Fruit fly (Drosophila melanogaster) whole organism: ENCODE data around the gene nuf.

ENCODE experiments used
- CG8478 ChIP-seq: fragments of >200 bp; optimal IDR thresholded peaks from 2 replicates; lab custom pipeline; 2018; ENCODE audit warnings: inconsistent platforms
- Dll ChIP-seq: fragments of >200 bp; optimal IDR thresholded peaks from 2 replicates; lab custom pipeline; 2017
- EcR ChIP-seq, 2 experiments: fragments of >200 bp; optimal IDR thresholded peaks; 2 replicates each; lab custom pipeline; 2017; ENCODE audit warnings: missing biosample characterization in 2 of 2, missing genetic modification characterization in 2 of 2, missing genetic modification reagents in 2 of 2
- pan ChIP-seq: fragments of >200 bp; optimal IDR thresholded peaks from 2 replicates; lab custom pipeline; 2017
- psq ChIP-seq: fragments of >200 bp; optimal IDR thresholded peaks from 2 replicates; lab custom pipeline; 2017
- usp ChIP-seq: fragments of >200 bp; optimal IDR thresholded peaks from 2 replicates; lab custom pipeline; 2017; ENCODE audit warnings: missing biosample characterization, missing genetic modification characterization, mixed read lengths

The nuf gene

DNA sequence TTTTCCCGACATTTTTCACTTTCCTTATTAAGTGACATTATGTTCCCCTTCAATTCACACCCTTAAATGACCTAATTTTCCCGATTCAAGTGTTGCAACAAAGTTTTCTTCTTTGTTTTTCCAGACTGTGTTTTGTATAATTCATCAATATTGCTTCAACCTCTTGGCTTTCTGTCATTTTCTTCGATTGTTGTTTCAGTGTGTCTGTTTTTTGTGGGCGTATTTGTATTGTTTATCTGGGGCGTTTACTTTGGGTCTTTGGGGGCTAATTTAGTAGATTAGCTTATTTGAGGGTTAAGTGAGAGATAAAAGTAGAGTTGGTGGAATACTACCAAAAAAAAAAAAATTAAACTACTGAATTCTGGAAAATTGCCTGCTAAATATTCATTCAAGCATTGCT lies 5.0 kb downstream of the nuf start:
- no peak for TF ChIP-seq CG8478 (lab: Kevin White, UChicago)
- no peak for TF ChIP-seq psq (lab: Kevin White, UChicago)
- no peak for TF ChIP-seq Dll (lab: Kevin White, UChicago)
- no peak for TF ChIP-seq pan

DNA sequence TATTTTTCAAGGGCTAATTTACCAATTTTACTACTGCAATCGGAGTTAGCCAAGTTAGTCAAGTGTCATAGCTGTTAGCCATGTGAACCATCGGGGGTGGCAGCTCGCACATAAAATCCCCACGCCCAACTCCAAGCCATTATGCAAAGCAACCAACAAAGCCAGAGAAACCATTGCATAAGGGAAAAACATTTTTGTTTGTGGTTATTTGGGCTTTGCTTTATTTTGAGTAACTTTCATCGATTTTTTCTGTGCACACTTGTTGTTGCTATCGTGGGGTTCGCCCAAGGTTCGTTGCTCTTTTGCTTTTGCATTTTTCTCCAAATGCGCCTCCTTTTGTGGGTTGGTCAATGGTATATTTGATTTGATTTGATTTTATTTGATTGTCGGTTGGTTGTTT lies 7.5 kb downstream of the nuf start:
- TF ChIP-seq Dll (lab: Kevin White, UChicago): no peak
- no peak for TF ChIP-seq pan
- no peak for TF ChIP-seq CG8478 (lab: Kevin White, UChicago)
- TF ChIP-seq psq (lab: Kevin White, UChicago): no peak
- no peak for TF ChIP-seq EcR (GFP tag; optimal IDR thresholded peaks at IDR 0.05; lab: Kevin White, UChicago)
- TF ChIP-seq usp (GFP tag; lab: Kevin White, UChicago): no peak

DNA sequence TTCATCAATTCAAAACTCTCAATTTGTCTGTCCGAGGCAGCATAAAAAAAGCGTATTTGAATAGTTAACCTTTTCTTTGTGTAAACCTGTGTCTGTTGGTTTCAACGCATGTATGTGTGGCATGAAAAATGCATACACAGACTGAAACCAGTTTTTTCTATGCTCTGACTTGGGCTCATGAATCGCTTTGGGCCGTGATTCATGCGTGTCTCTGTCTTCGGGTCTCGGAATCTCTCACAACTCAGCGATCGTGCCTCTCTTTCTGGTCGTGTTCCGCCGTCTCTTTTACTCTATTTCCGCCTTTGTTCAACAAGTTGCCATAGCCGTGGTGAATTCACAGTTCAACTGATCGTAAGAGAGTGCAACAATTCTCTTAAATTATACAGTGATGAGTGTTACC lies 10.3 kb downstream of the nuf start:
- no peak for TF ChIP-seq psq (lab: Kevin White, UChicago)
- TF ChIP-seq Dll (lab: Kevin White, UChicago): no peak
- no peak for TF ChIP-seq pan
- no peak for TF ChIP-seq usp (GFP tag; lab: Kevin White, UChicago)
- TF ChIP-seq EcR (GFP tag; optimal IDR thresholded peaks at IDR 0.05; lab: Kevin White, UChicago): no peak
- no peak for TF ChIP-seq CG8478 (lab: Kevin White, UChicago)

DNA sequence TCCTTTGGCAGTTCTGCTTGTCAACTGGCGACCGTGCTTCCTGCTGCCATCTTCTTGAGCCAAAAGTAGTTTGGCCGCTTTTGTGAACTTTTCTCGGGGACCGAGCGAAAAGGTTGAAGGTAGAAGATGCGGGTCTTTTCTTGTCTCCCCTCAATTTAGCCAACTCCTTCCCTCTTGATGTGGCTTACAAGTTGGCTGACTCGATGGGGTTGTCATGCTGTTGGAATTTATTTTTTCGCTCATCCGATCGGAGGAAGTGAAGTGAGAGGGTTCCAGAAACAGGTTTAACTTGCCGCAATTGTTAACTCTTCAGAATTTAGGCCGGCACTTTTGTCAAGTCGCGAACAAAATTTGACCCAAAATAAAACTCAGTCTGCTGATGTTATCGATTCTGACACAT lies 11.6 kb downstream of the nuf start:
- TF ChIP-seq pan (no peak), CG8478 (lab: Kevin White, UChicago) (no peak), psq (lab: Kevin White, UChicago) (no peak), Dll (lab: Kevin White, UChicago) (no peak), usp (GFP tag; lab: Kevin White, UChicago) (no peak), EcR (GFP tag; optimal IDR thresholded peaks at IDR 0.05; lab: Kevin White, UChicago) (no peak)

DNA sequence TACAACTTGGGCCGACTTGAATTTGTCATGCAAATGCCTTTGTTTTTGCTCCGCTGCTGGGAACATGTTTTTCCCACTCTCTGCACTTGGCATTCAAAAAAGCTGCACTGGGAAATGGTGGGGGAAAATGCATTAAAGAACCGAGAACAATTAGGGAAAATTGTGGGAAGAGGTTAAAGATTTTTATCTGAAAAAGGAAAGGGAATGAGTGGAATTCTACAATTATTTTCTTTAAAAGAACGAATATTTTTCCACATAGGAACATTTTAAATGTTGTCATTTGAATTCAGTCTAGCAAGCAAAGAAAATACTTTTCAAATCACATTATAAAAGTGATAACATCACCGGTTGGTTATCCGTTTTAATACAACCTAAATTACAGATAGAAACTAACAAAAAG lies 12.4 kb downstream of the nuf start, which contains the start of gene saturn:
Gene saturn (plus strand): TSS at position 301 of the 400 bp plus-strand sequence.
- no peak for TF ChIP-seq pan
- no peak for TF ChIP-seq psq (lab: Kevin White, UChicago)
- TF ChIP-seq Dll (lab: Kevin White, UChicago): no peak
- no peak for TF ChIP-seq EcR (GFP tag; optimal IDR thresholded peaks at IDR 0.05; lab: Kevin White, UChicago)
- no peak for TF ChIP-seq usp (GFP tag; lab: Kevin White, UChicago)
- TF ChIP-seq CG8478 (lab: Kevin White, UChicago): no peak

DNA sequence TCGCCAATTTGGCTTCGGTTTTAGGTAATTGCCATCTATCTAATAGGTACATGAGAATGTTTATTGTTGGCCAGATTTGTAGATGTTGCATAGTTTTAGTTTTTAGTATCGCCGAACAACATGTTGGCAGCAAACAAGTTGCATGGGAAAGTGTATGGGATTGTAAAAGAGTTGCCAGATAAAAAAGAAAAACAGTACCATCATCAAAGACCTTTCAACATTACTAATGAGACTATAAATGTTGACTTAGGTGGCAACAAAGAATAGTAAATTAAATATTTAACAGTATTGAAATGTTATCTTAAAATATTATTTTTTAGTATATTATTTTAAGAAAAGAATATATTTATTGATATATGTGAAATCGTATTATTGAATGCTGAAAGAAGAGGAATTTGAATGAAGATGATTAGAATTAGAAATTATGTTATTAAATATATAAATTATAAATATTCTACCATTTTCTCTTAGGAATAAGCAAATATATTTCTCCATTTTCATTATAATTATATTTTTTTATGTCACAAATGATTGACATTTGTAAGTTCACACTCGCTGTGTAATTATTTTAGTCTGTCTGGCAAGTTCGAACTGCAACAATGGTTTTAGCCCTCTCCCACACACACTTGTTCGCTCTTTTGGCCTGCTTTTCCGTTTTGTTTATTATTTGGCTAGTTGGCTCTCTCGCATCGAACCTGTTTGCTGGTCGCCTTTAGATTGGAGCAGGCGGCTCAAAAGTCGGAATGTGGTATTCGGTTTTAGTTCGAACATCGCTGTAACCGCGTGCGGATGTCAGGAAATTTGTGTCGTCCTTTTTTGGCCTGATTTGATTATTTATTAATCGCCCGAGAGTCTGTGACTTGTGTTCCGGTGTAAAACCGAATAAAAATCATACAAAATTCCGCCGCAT lies 14.2 kb downstream of the nuf start:
- no peak for TF ChIP-seq Dll (lab: Kevin White, UChicago)
- no peak for TF ChIP-seq usp (GFP tag; lab: Kevin White, UChicago)
- no peak for TF ChIP-seq psq (lab: Kevin White, UChicago)
- no peak for TF ChIP-seq EcR (GFP tag; optimal IDR thresholded peaks at IDR 0.05; lab: Kevin White, UChicago)
- no peak for TF ChIP-seq CG8478 (lab: Kevin White, UChicago)
- TF ChIP-seq pan: no peak

DNA sequence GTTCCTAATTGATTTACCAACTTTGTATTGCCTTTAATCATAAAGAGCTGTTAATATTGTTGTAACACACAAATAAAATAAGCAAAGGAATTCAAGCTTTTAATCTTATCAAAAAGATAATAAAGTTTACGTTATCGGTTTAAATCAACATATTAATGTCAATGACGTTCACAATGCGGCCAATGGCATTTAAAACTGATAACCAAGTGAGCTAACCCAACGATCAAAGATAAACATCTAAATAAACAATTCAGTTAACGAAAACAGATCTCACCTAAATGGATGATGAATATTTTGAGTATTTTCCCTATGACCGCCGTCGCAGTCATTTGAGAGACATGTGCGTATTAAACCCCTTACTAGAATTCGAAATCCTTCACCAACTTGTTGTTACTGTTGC lies 16.7 kb downstream of the nuf start:
- TF ChIP-seq usp (GFP tag; lab: Kevin White, UChicago) (no peak), CG8478 (lab: Kevin White, UChicago) (no peak), pan (no peak), psq (lab: Kevin White, UChicago) (no peak), EcR (GFP tag; optimal IDR thresholded peaks at IDR 0.05; lab: Kevin White, UChicago) (no peak), Dll (lab: Kevin White, UChicago) (no peak)

DNA sequence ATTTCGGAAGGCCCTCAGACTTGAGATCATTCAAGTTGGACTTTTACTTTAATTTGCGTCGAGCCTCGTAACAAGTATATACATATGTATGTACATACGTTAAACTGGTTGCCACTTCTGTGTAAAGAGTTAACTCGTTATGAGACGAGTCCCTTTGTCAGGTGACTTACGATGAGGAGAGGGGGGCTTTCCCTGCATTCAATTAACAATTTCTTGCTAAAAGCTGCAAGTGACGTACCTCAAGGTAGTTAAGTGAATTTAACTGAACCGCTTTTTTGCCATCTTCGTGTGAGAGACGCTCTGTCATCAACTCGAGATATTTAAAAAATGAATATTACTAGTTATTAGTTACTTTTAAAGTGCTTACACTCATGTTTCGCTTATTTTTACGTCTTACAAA lies 18.3 kb downstream of the nuf start:
- TF ChIP-seq EcR (GFP tag; optimal IDR thresholded peaks at IDR 0.05; lab: Kevin White, UChicago) (no peak), usp (GFP tag; lab: Kevin White, UChicago) (no peak), CG8478 (lab: Kevin White, UChicago) (no peak), pan (no peak), psq (lab: Kevin White, UChicago) (no peak), Dll (lab: Kevin White, UChicago) (no peak)

DNA sequence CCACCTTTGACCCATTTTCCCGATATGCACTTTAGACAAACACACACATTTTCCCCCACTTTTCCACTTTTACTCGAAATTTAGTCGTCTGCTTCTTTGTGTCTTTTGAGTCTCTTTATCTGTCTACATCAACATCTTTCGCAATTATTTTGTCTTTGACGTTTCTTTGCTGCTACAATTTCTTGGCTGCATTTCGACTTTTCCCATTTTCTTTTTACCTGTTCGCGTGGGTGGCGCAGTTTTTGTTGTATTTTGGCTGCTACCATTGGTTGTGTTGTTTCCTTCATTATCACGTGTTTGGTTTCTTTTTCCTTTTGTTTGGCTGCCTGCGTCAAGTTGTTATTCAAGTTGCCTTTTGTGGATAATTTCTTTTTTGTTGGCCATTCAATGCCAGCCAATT lies 20.9 kb downstream of the nuf start:
- no peak for TF ChIP-seq CG8478 (lab: Kevin White, UChicago)

DNA sequence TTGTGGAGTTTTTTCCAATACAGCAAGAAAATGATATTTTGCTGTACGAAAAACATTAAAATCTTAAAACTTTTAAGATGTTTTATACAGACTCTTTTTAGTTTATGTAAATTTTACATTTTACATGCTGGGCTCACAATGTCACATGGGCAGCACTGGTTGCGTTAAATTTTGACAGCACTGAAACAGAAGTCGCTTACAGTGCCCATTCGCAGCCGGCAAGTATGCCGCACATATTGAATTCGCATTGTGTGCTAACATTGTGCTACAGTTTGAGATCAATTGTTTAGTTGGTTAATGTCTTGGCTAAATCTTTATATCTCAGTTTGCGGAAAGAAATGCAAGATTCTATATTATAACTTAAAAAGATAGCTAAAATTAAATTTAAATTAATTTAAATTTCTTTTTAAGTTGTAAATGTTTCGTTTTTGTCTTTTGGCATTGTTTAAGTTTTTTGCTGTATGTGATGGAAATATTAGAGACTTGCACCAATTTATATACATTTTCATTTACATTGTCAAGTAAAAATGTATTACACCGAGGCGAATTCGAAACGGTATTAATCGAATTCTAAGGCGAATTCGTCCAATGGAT lies 21.7 kb downstream of the nuf start:
- TF ChIP-seq psq (lab: Kevin White, UChicago) (no peak), CG8478 (lab: Kevin White, UChicago) (no peak), EcR (GFP tag; optimal IDR thresholded peaks at IDR 0.05; lab: Kevin White, UChicago) (no peak), usp (GFP tag; lab: Kevin White, UChicago) (no peak), Dll (lab: Kevin White, UChicago) (no peak), pan (no peak)

DNA sequence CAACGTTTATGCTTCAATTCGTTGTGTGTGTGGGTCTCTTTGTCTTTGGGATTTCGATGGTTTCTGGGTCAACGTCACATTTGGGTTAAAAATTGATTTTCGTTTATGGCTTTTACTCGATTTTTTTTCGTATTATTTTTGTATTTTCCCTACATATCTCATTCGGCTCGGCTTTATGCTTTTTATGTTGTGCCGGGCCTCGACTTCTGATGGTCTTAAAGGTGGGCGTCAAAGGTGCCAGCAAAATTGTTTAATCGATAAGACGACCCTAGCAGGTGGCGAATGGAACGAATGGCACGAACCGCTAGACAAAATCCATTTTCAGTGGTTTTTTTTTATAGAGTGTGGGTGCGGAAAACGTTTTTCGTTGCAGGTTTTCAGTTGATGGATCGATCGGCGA lies 25.5 kb downstream of the nuf start:
- TF ChIP-seq Dll (lab: Kevin White, UChicago) (no peak), psq (lab: Kevin White, UChicago) (no peak), CG8478 (lab: Kevin White, UChicago) (no peak), pan (no peak), usp (GFP tag; lab: Kevin White, UChicago) (no peak), EcR (GFP tag; optimal IDR thresholded peaks at IDR 0.05; lab: Kevin White, UChicago) (no peak)
